Worm (Caenorhabditis elegans) whole organism, L4 larva: ENCODE measurements around the gene sru-3.
A peak's percentile ranks its signal among the peaks of the same experiment; 100 is the strongest.

Experiments
- D1046.2 ChIP-seq: fragments of 200-800 bp; sonication (Bioruptor generic); IDR thresholded peaks from 2 replicates; pipeline ENCODE4 v1.3.6; 2022; ENCODE audit warnings: missing genetic modification characterization, missing compliant biosample characterization
- F26F4.8 ChIP-seq: fragments of 200-800 bp; sonication (Bioruptor generic); conservative IDR thresholded peaks from 2 replicates; pipeline ENCODE4 v1.3.6; 2022; ENCODE audit warnings: missing genetic modification characterization, missing compliant biosample characterization
- T20F7.1 ChIP-seq: fragments of 200-800 bp; sonication (Bioruptor generic); optimal IDR thresholded peaks from 2 replicates; lab custom pipeline; 2018; ENCODE audit warnings: mild to moderate bottlenecking, missing genetic modification characterization, missing compliant biosample characterization
- Y48G9A.11 ChIP-seq: fragments of 200-800 bp; sonication (Bioruptor generic); IDR thresholded peaks from 2 replicates; pipeline ENCODE4 v1.3.6; 2022; ENCODE audit warnings: missing genetic modification reagents, missing genetic modification characterization, missing compliant biosample characterization
- Y5F2A.4 ChIP-seq: fragments of 200-800 bp; sonication (Bioruptor generic); optimal IDR thresholded peaks from 2 replicates; lab custom pipeline; 2018; ENCODE audit warnings: mild to moderate bottlenecking, missing genetic modification characterization, missing compliant biosample characterization
- ZK337.2 ChIP-seq: fragments of 200-800 bp; sonication (Bioruptor generic); IDR thresholded peaks from 2 replicates; pipeline ENCODE4 v1.3.6; 2022; ENCODE audit warnings: missing genetic modification reagents, missing genetic modification characterization, missing compliant biosample characterization
- aha-1 ChIP-seq: fragments of 150-350 bp; peaks from one replicate; lab custom pipeline; 2014; ENCODE audit warnings: missing biosample characterization, missing genetic modification characterization
- ama-1 ChIP-seq: fragments of 150-350 bp; optimal IDR thresholded peaks from 2 replicates; lab custom pipeline; 2014; ENCODE audit warnings: inconsistent platforms, mixed read lengths
- ceh-44 ChIP-seq: fragments of 200-800 bp; sonication (Bioruptor generic); IDR thresholded peaks from 2 replicates; pipeline ENCODE4 v1.3.6; 2022; ENCODE audit warnings: missing genetic modification reagents, missing genetic modification characterization, missing compliant biosample characterization
- ctbp-1 ChIP-seq: fragments of 200-800 bp; sonication (Bioruptor generic); IDR thresholded peaks from 2 replicates; pipeline ENCODE4 v1.3.6; 2022; ENCODE audit warnings: missing genetic modification reagents, missing genetic modification characterization, missing compliant biosample characterization
- daf-12 ChIP-seq: fragments of 150-350 bp; optimal IDR thresholded peaks from 2 replicates; lab custom pipeline; 2014; ENCODE audit warnings: missing biosample characterization, missing genetic modification reagents, missing genetic modification characterization
- daf-16 ChIP-seq, 3 experiments: sonication (generic microtip); optimal IDR thresholded peaks; 2 replicates each; lab custom pipeline; 2016 to 2017; ENCODE audit warnings: missing genetic modification characterization in 3 of 3, missing genetic modification reagents in 3 of 3, mild to moderate bottlenecking in 2 of 3, missing compliant biosample characterization in 2 of 3, missing biosample characterization in 1 of 3, moderate library complexity in 1 of 3
- daf-19 ChIP-seq: fragments of 200-800 bp; sonication (Bioruptor generic); conservative IDR thresholded peaks from 2 replicates; pipeline ENCODE4 v1.3.6; 2022; ENCODE audit warnings: missing genetic modification characterization, missing compliant biosample characterization
- daf-8 ChIP-seq: fragments of 200-800 bp; sonication (Bioruptor generic); IDR thresholded peaks from 2 replicates; pipeline ENCODE4 v1.3.6; 2022; ENCODE audit warnings: missing genetic modification characterization, missing compliant biosample characterization
- dmd-9 ChIP-seq: fragments of 200-800 bp; sonication (Bioruptor generic); IDR thresholded peaks from 2 replicates; pipeline ENCODE4 v1.3.6; 2022; ENCODE audit warnings: missing genetic modification reagents, missing genetic modification characterization, missing compliant biosample characterization
- dpl-1 ChIP-seq: fragments of 150-350 bp; optimal IDR thresholded peaks from 2 replicates; lab custom pipeline; 2014; ENCODE audit warnings: missing biosample characterization, missing genetic modification reagents, missing genetic modification characterization
- duxl-1 ChIP-seq: sonication (generic microtip); optimal IDR thresholded peaks from 2 replicates; lab custom pipeline; 2016; ENCODE audit warnings: mild to moderate bottlenecking, missing genetic modification characterization, moderate library complexity, missing compliant biosample characterization; ENCODE audit not compliant: poor library complexity
- dve-1 ChIP-seq: sonication (generic microtip); optimal IDR thresholded peaks from 2 replicates; lab custom pipeline; 2017; ENCODE audit warnings: antibody characterized with exemption, mild to moderate bottlenecking, missing genetic modification characterization, missing compliant biosample characterization; ENCODE audit not compliant: insufficient read depth
- egl-43 ChIP-seq: fragments of 200-800 bp; sonication (Bioruptor generic); IDR thresholded peaks from 2 replicates; pipeline ENCODE4 v1.3.6; 2022; ENCODE audit warnings: missing genetic modification reagents, missing genetic modification characterization, missing compliant biosample characterization
- hlh-30 ChIP-seq: sonication (generic microtip); optimal IDR thresholded peaks from 2 replicates; lab custom pipeline; 2017; ENCODE audit warnings: antibody characterized with exemption, mild to moderate bottlenecking, missing genetic modification characterization, missing compliant biosample characterization; ENCODE audit not compliant: insufficient read depth
- hmg-1.1 ChIP-seq: fragments of 200-800 bp; sonication (Bioruptor generic); IDR thresholded peaks from 2 replicates; pipeline ENCODE4 v1.3.6; 2022; ENCODE audit warnings: missing genetic modification reagents, missing genetic modification characterization, missing compliant biosample characterization
- lin-1 ChIP-seq: fragments of 200-800 bp; sonication (Bioruptor generic); IDR thresholded peaks from 2 replicates; pipeline ENCODE4 v1.3.6; 2022; ENCODE audit warnings: missing genetic modification reagents, missing genetic modification characterization, missing compliant biosample characterization
- lin-13 ChIP-seq: fragments of 150-350 bp; optimal IDR thresholded peaks from 2 replicates; lab custom pipeline; 2014; ENCODE audit warnings: missing biosample characterization, missing genetic modification reagents, missing genetic modification characterization
- lin-29 ChIP-seq: fragments of 200-800 bp; sonication (Bioruptor generic); IDR thresholded peaks from 2 replicates; pipeline ENCODE4 v1.3.6; 2022; ENCODE audit warnings: missing genetic modification reagents, missing genetic modification characterization, missing compliant biosample characterization
- lir-3 ChIP-seq: sonication (generic microtip); optimal IDR thresholded peaks from 2 replicates; lab custom pipeline; 2016; ENCODE audit warnings: mild to moderate bottlenecking, missing genetic modification characterization, missing compliant biosample characterization
- lsy-2 ChIP-seq, 2 experiments: fragments of 150-350 bp in 1 of 2; sonication (generic microtip) in 1 of 2; optimal IDR thresholded peaks; 2 replicates each; lab custom pipeline; 2014 to 2017; ENCODE audit warnings: missing biosample characterization in 2 of 2, missing genetic modification characterization in 2 of 2
- madf-5 ChIP-seq, 2 experiments: fragments of 200-800 bp; sonication (Bioruptor generic); IDR thresholded peaks; 2 replicates each; pipeline ENCODE4 v1.3.6; 2022; ENCODE audit warnings: missing compliant biosample characterization in 2 of 2, missing genetic modification characterization in 2 of 2
- mdl-1 ChIP-seq, 2 experiments: fragments of 150-350 bp in 1 of 2; sonication (generic microtip) in 1 of 2; optimal IDR thresholded peaks; 2 replicates each; lab custom pipeline; 2014 to 2017; ENCODE audit warnings: missing biosample characterization in 2 of 2, missing genetic modification characterization in 2 of 2
- mdt-29 ChIP-seq: fragments of 200-800 bp; sonication (Bioruptor generic); IDR thresholded peaks from 2 replicates; pipeline ENCODE4 v1.3.6; 2022; ENCODE audit warnings: missing genetic modification reagents, missing genetic modification characterization, missing compliant biosample characterization
- mes-2 ChIP-seq: sonication (generic microtip); optimal IDR thresholded peaks from 2 replicates; lab custom pipeline; 2016; ENCODE audit warnings: missing genotype, mild to moderate bottlenecking, missing genetic modification characterization, missing compliant biosample characterization; ENCODE audit not compliant: poor library complexity, severe bottlenecking
- mxl-3 ChIP-seq: fragments of 200-800 bp; sonication (Bioruptor generic); optimal IDR thresholded peaks from 2 replicates; lab custom pipeline; 2018; ENCODE audit warnings: mild to moderate bottlenecking, missing genetic modification characterization, missing compliant biosample characterization
- nhr-11 ChIP-seq: fragments of 150-350 bp; optimal IDR thresholded peaks from 2 replicates; lab custom pipeline; 2014; ENCODE audit warnings: missing biosample characterization, missing genetic modification characterization
- nhr-237 ChIP-seq: sonication (generic microtip); optimal IDR thresholded peaks from 2 replicates; lab custom pipeline; 2017; ENCODE audit warnings: missing biosample characterization, missing genetic modification characterization
- nhr-28 ChIP-seq: fragments of 150-350 bp; optimal IDR thresholded peaks from 2 replicates; lab custom pipeline; 2014; ENCODE audit warnings: missing biosample characterization, missing genetic modification characterization
- nhr-6 ChIP-seq: fragments of 150-350 bp; optimal IDR thresholded peaks from 2 replicates; lab custom pipeline; 2014; ENCODE audit warnings: missing biosample characterization, missing genetic modification characterization
- nhr-77 ChIP-seq: fragments of 150-350 bp; optimal IDR thresholded peaks from 2 replicates; lab custom pipeline; 2014; ENCODE audit warnings: missing biosample characterization, missing genetic modification characterization
- pha-4 ChIP-seq, 2 experiments: fragments of 150-350 bp in 1 of 2; fragments of 200-800 bp in 1 of 2; sonication (Bioruptor generic) in 1 of 2; IDR thresholded peaks in 1 of 2; optimal IDR thresholded peaks in 1 of 2; 2 replicates each; pipeline versions ENCODE4 v1.3.6 to Lab custom; 2014 to 2022; ENCODE audit warnings: missing genetic modification characterization in 2 of 2, missing genetic modification reagents in 2 of 2, missing biosample characterization in 1 of 2, missing compliant biosample characterization in 1 of 2
- saeg-2 ChIP-seq: fragments of 200-800 bp; sonication (Bioruptor generic); IDR thresholded peaks from 2 replicates; pipeline ENCODE4 v1.3.6; 2022; ENCODE audit warnings: missing genetic modification reagents, missing genetic modification characterization, missing compliant biosample characterization
- unc-130 ChIP-seq: sonication (generic microtip); optimal IDR thresholded peaks from 2 replicates; lab custom pipeline; 2016; ENCODE audit warnings: missing genetic modification reagents, missing genetic modification characterization, missing compliant biosample characterization
- unc-39 ChIP-seq: sonication (generic microtip); optimal IDR thresholded peaks from 2 replicates; lab custom pipeline; 2017; ENCODE audit warnings: missing biosample characterization, missing genetic modification characterization
- zfp-2 ChIP-seq: sonication (generic microtip); optimal IDR thresholded peaks from 2 replicates; lab custom pipeline; 2016; ENCODE audit warnings: mild to moderate bottlenecking, missing genetic modification characterization, missing compliant biosample characterization
- zip-11 ChIP-seq: fragments of 200-800 bp; sonication (Bioruptor generic); IDR thresholded peaks from 2 replicates; pipeline ENCODE4 v1.3.6; 2022; ENCODE audit warnings: missing genetic modification characterization, missing compliant biosample characterization
- zip-2 ChIP-seq: fragments of 150-350 bp; optimal IDR thresholded peaks from 2 replicates; lab custom pipeline; 2014; ENCODE audit warnings: missing biosample characterization, missing genetic modification characterization
- ztf-7 ChIP-seq: fragments of 150-350 bp; optimal IDR thresholded peaks from 2 replicates; lab custom pipeline; 2014; ENCODE audit warnings: missing biosample characterization, missing genetic modification characterization

Gene sru-3

ce11 chrIV:9520629-9521028 lies 24.2 kb downstream of the sru-3 start:
- TF ChIP-seq daf-19 (GFP tag; lab: Robert Waterston, UW) (no peak), ama-1 (lab: Kevin White, UChicago) (no peak), duxl-1 (tag; lab: Kevin White, UChicago) (no peak), lin-29 (GFP tag; lab: Robert Waterston, UW) (no peak), ZK337.2 (GFP tag; lab: Robert Waterston, UW) (no peak), lin-13 (GFP tag; lab: Kevin White, UChicago) (no peak), zfp-2 (tag; lab: Kevin White, UChicago) (no peak), madf-5 (GFP tag; IDR thresholded peaks at IDR 0.05; lab: Robert Waterston, UW) (no peak), unc-130 (no peak), nhr-11 (tag; lab: Kevin White, UChicago) (no peak)

ce11 chrIV:9523139-9523538 lies 26.7 kb downstream of the sru-3 start:
- TF ChIP-seq nhr-237 (tag; lab: Kevin White, UChicago): no peak
- no peak for TF ChIP-seq daf-8 (GFP tag; lab: Robert Waterston, UW)
- TF ChIP-seq nhr-11 (tag; lab: Kevin White, UChicago): no peak
- no peak for TF ChIP-seq Y5F2A.4 (GFP tag; lab: Kevin White, UChicago)
- no peak for TF ChIP-seq mxl-3 (GFP tag; lab: Kevin White, UChicago)
- no peak for TF ChIP-seq mdl-1 (tag; optimal IDR thresholded peaks at IDR 0.05; lab: Kevin White, UChicago)
- TF ChIP-seq ceh-44 (GFP tag; lab: Robert Waterston, UW): no peak
- no peak for TF ChIP-seq lin-13 (GFP tag; lab: Kevin White, UChicago)
- TF ChIP-seq mdt-29: no peak
- TF ChIP-seq D1046.2 (GFP tag; lab: Robert Waterston, UW): no peak
- no peak for TF ChIP-seq hmg-1.1
- no peak for TF ChIP-seq dmd-9 (GFP tag; lab: Robert Waterston, UW)
- TF ChIP-seq madf-5 (GFP tag; IDR thresholded peaks at IDR 0.05; lab: Robert Waterston, UW): no peak
- TF ChIP-seq nhr-28 (tag; lab: Kevin White, UChicago): no peak
- TF ChIP-seq unc-39 (tag; lab: Kevin White, UChicago): no peak
- TF ChIP-seq egl-43 (GFP tag; lab: Robert Waterston, UW): no peak
- no peak for TF ChIP-seq zip-11 (GFP tag; lab: Robert Waterston, UW)
- TF ChIP-seq lir-3 (tag; lab: Kevin White, UChicago): no peak
- TF ChIP-seq lin-1 (GFP tag; lab: Robert Waterston, UW): no peak
- TF ChIP-seq, all 104 proteins: peak for 0

- TF ChIP-seq dpl-1 (GFP tag; lab: Kevin White, UChicago) (peak; percentile 88), duxl-1 (tag; lab: Kevin White, UChicago) (no peak), daf-16 (GFP tag; optimal IDR thresholded peaks at IDR 0.05; lab: Kevin White, UChicago) (no peak), daf-16 (tag; optimal IDR thresholded peaks at IDR 0.05; lab: Kevin White, UChicago) (peak; percentile 40), nhr-77 (tag; lab: Kevin White, UChicago) (no peak), saeg-2 (no peak), daf-12 (no peak), nhr-6 (tag; lab: Kevin White, UChicago) (peak; percentile 56), hmg-1.1 (peak; percentile 38; the same call in 1 of the 2 replicates), hlh-30 (tag; lab: Kevin White, UChicago) (peak; percentile 12), zip-2 (tag; lab: Kevin White, UChicago) (no peak), F26F4.8 (no peak), lsy-2 (tag; optimal IDR thresholded peaks at IDR 0.05; lab: Kevin White, UChicago) (peak in 1 of 2 experiments; percentile 62), lir-3 (tag; lab: Kevin White, UChicago) (no peak), ctbp-1 (GFP tag; lab: Robert Waterston, UW) (no peak), Y48G9A.11 (GFP tag; lab: Robert Waterston, UW) (peak; percentile 95), dve-1 (tag; lab: Kevin White, UChicago) (peak; percentile 34), ztf-7 (tag; lab: Kevin White, UChicago) (no peak), T20F7.1 (GFP tag; lab: Kevin White, UChicago) (peak; percentile 96), aha-1 (peak; percentile 9), pha-4 (GFP tag; IDR thresholded peaks at IDR 0.05; lab: Robert Waterston, UW) (no peak), pha-4 (tag; optimal IDR thresholded peaks at IDR 0.05; lab: Kevin White, UChicago) (no peak), mes-2 (peak; percentile 36)
Measured at ce11 chrIV:9524849-9525460, 28.5 kb downstream of the sru-3 start, which contains the start of gene ndua-5. Gene ndua-5 (minus strand): TSS chrIV:9524899.
